Fruit fly (Drosophila melanogaster) whole organism, wandering third instar larva: ENCODE results near the gene CG9289.

Source experiments
- CG32264 ChIP-seq: fragments of 200-800 bp; sonication (Bioruptor generic); optimal IDR thresholded peaks from 2 replicates; lab custom pipeline; 2016; ENCODE audit warnings: missing biosample characterization, missing genetic modification characterization
- HLH106 ChIP-seq: fragments of 200-800 bp; optimal IDR thresholded peaks from 3 replicates; lab custom pipeline; 2019; ENCODE audit warnings: missing biosample characterization, mild to moderate bottlenecking, missing genetic modification characterization, moderate library complexity
- Hnf4 ChIP-seq: fragments of 200-800 bp; sonication (Bioruptor generic); optimal IDR thresholded peaks from 2 replicates; lab custom pipeline; 2016; ENCODE audit warnings: missing biosample characterization, mild to moderate bottlenecking, missing genetic modification characterization
- Hr78 ChIP-seq: fragments of >200 bp; optimal IDR thresholded peaks from 2 replicates; lab custom pipeline; 2017; ENCODE audit warnings: missing biosample characterization, missing genetic modification characterization
- N ChIP-seq: fragments of >200 bp; optimal IDR thresholded peaks from 2 replicates; lab custom pipeline; 2018; ENCODE audit warnings: missing biosample characterization, missing external identifiers, missing genetic modification characterization
- OdsH ChIP-seq: fragments of 200-800 bp; sonication (Bioruptor generic); optimal IDR thresholded peaks from 2 replicates; lab custom pipeline; 2016; ENCODE audit warnings: missing biosample characterization, mild to moderate bottlenecking, missing genetic modification characterization
- lola ChIP-seq: fragments of >200 bp; optimal IDR thresholded peaks from 2 replicates; lab custom pipeline; 2017; ENCODE audit warnings: missing biosample characterization, missing genetic modification characterization
- psq ChIP-seq: fragments of 200-800 bp; sonication (Bioruptor generic); optimal IDR thresholded peaks from 3 replicates; lab custom pipeline; 2017; ENCODE audit warnings: missing biosample characterization, mild to moderate bottlenecking, missing genetic modification characterization, moderate library complexity
- sv ChIP-seq: fragments of 200-800 bp; sonication (Bioruptor generic); optimal IDR thresholded peaks from 3 replicates; lab custom pipeline; 2016; ENCODE audit warnings: missing biosample characterization, missing genetic modification characterization
- usp ChIP-seq: fragments of >200 bp; optimal IDR thresholded peaks from 2 replicates; lab custom pipeline; 2017; ENCODE audit warnings: missing biosample characterization, missing genetic modification characterization

DNA sequence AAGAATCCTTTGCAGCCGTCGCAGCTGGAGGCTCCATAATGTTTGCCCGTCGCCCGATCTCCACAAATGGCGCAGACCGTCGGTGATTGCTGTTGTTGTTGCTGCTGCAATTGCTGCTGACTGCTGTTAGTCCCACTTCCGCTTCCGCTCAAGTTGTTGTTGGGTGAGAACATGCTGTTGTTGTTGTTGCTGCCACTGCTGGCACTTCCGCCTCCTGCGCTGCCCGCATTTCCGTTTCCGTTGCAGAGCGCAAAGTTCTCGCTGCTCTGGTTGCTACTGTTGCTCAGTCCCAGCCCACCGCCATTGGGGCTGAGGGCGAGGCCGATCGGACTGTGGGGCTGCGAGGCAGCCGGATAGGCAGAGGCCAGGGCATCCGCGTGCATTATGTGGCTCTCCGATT is 5.7 kb upstream of the CG9289 start:
- TF ChIP-seq Hnf4 (GFP tag; lab: Kevin White, UChicago) (no peak), Hr78 (no peak), lola (no peak), HLH106 (tag; lab: Kevin White, UChicago) (no peak), psq (no peak), CG32264 (no peak), sv (no peak), OdsH (no peak), usp (no peak), N (no peak)
